Worm (Caenorhabditis elegans) whole organism, L4 larva: Measurements from ENCODE around the gene melo-3.

Experiments used
- F26F4.8 ChIP-seq: fragments of 200-800 bp; sonication (Bioruptor generic); conservative IDR thresholded peaks from 2 replicates; pipeline ENCODE4 v1.3.6; 2022; ENCODE audit warnings: missing genetic modification characterization, missing compliant biosample characterization
- F37D6.2 ChIP-seq: sonication (generic microtip); optimal IDR thresholded peaks from 2 replicates; lab custom pipeline; 2016; ENCODE audit warnings: mild to moderate bottlenecking, missing genetic modification characterization, missing compliant biosample characterization
- T26A8.4 ChIP-seq: fragments of 200-800 bp; sonication (Bioruptor generic); IDR thresholded peaks from 2 replicates; pipeline ENCODE4 v1.3.6; 2022; ENCODE audit warnings: missing genetic modification characterization, missing compliant biosample characterization
- Y48G9A.11 ChIP-seq: fragments of 200-800 bp; sonication (Bioruptor generic); IDR thresholded peaks from 2 replicates; pipeline ENCODE4 v1.3.6; 2022; ENCODE audit warnings: missing genetic modification reagents, missing genetic modification characterization, missing compliant biosample characterization
- aha-1 ChIP-seq: fragments of 150-350 bp; peaks from one replicate; lab custom pipeline; 2014; ENCODE audit warnings: missing biosample characterization, missing genetic modification characterization
- ceh-44 ChIP-seq: fragments of 200-800 bp; sonication (Bioruptor generic); IDR thresholded peaks from 2 replicates; pipeline ENCODE4 v1.3.6; 2022; ENCODE audit warnings: missing genetic modification reagents, missing genetic modification characterization, missing compliant biosample characterization
- ces-1 ChIP-seq: fragments of 150-350 bp; sonication (generic microtip); optimal IDR thresholded peaks from 4 replicates; lab custom pipeline; 2014; ENCODE audit warnings: missing biosample characterization, missing genetic modification reagents, missing genetic modification characterization
- ctbp-1 ChIP-seq: fragments of 200-800 bp; sonication (Bioruptor generic); IDR thresholded peaks from 2 replicates; pipeline ENCODE4 v1.3.6; 2022; ENCODE audit warnings: missing genetic modification reagents, missing genetic modification characterization, missing compliant biosample characterization
- daf-12 ChIP-seq: fragments of 150-350 bp; optimal IDR thresholded peaks from 2 replicates; lab custom pipeline; 2014; ENCODE audit warnings: missing biosample characterization, missing genetic modification reagents, missing genetic modification characterization
- daf-16 ChIP-seq, 3 experiments: sonication (generic microtip); optimal IDR thresholded peaks; 2 replicates each; lab custom pipeline; 2016 to 2017; ENCODE audit warnings: missing genetic modification characterization in 3 of 3, missing genetic modification reagents in 3 of 3, mild to moderate bottlenecking in 2 of 3, missing compliant biosample characterization in 2 of 3, missing biosample characterization in 1 of 3, moderate library complexity in 1 of 3
- daf-8 ChIP-seq: fragments of 200-800 bp; sonication (Bioruptor generic); IDR thresholded peaks from 2 replicates; pipeline ENCODE4 v1.3.6; 2022; ENCODE audit warnings: missing genetic modification characterization, missing compliant biosample characterization
- duxl-1 ChIP-seq: sonication (generic microtip); optimal IDR thresholded peaks from 2 replicates; lab custom pipeline; 2016; ENCODE audit warnings: mild to moderate bottlenecking, missing genetic modification characterization, moderate library complexity, missing compliant biosample characterization; ENCODE audit not compliant: poor library complexity
- egl-43 ChIP-seq: fragments of 200-800 bp; sonication (Bioruptor generic); IDR thresholded peaks from 2 replicates; pipeline ENCODE4 v1.3.6; 2022; ENCODE audit warnings: missing genetic modification reagents, missing genetic modification characterization, missing compliant biosample characterization
- fkh-10 ChIP-seq: fragments of 150-350 bp; optimal IDR thresholded peaks from 2 replicates; lab custom pipeline; 2014; ENCODE audit warnings: missing biosample characterization, missing genetic modification reagents, missing genetic modification characterization
- fos-1 ChIP-seq: fragments of 150-350 bp; optimal IDR thresholded peaks from 2 replicates; lab custom pipeline; 2014; ENCODE audit warnings: missing biosample characterization, missing genetic modification characterization
- hif-1 ChIP-seq, 2 experiments: sonication (generic microtip); optimal IDR thresholded peaks; 2 replicates each; lab custom pipeline; 2016 to 2017; ENCODE audit warnings: missing compliant biosample characterization in 2 of 2, missing genetic modification characterization in 2 of 2, missing genetic modification reagents in 2 of 2, missing genotype in 2 of 2, mild to moderate bottlenecking in 1 of 2
- jun-1 ChIP-seq: fragments of 150-350 bp; optimal IDR thresholded peaks from 2 replicates; lab custom pipeline; 2014; ENCODE audit warnings: missing biosample characterization, missing genetic modification reagents, missing genetic modification characterization
- lin-1 ChIP-seq: fragments of 200-800 bp; sonication (Bioruptor generic); IDR thresholded peaks from 2 replicates; pipeline ENCODE4 v1.3.6; 2022; ENCODE audit warnings: missing genetic modification reagents, missing genetic modification characterization, missing compliant biosample characterization
- lin-13 ChIP-seq: fragments of 150-350 bp; optimal IDR thresholded peaks from 2 replicates; lab custom pipeline; 2014; ENCODE audit warnings: missing biosample characterization, missing genetic modification reagents, missing genetic modification characterization
- lin-15B ChIP-seq: fragments of 150-350 bp; sonication (generic microtip); optimal IDR thresholded peaks from 3 replicates; lab custom pipeline; 2014; ENCODE audit warnings: missing biosample characterization, missing genetic modification characterization
- lin-38 ChIP-seq: fragments of 200-800 bp; sonication (Bioruptor generic); IDR thresholded peaks from 2 replicates; pipeline ENCODE4 v1.3.6; 2022; ENCODE audit warnings: missing genetic modification reagents, missing genetic modification characterization, missing compliant biosample characterization
- lsy-2 ChIP-seq, 2 experiments: fragments of 150-350 bp in 1 of 2; sonication (generic microtip) in 1 of 2; optimal IDR thresholded peaks; 2 replicates each; lab custom pipeline; 2014 to 2017; ENCODE audit warnings: missing biosample characterization in 2 of 2, missing genetic modification characterization in 2 of 2
- mep-1 ChIP-seq: fragments of 150-350 bp; sonication (generic microtip); optimal IDR thresholded peaks from 3 replicates; lab custom pipeline; 2014; ENCODE audit warnings: missing biosample characterization, missing genetic modification characterization
- nhr-102 ChIP-seq: sonication (generic microtip); optimal IDR thresholded peaks from 2 replicates; lab custom pipeline; 2016; ENCODE audit warnings: mild to moderate bottlenecking, missing genetic modification characterization, moderate library complexity, missing compliant biosample characterization
- nhr-11 ChIP-seq: fragments of 150-350 bp; optimal IDR thresholded peaks from 2 replicates; lab custom pipeline; 2014; ENCODE audit warnings: missing biosample characterization, missing genetic modification characterization
- nhr-42 ChIP-seq: fragments of 200-800 bp; sonication (Bioruptor generic); IDR thresholded peaks from 2 replicates; pipeline ENCODE4 v1.3.6; 2022; ENCODE audit warnings: missing genetic modification characterization, missing compliant biosample characterization
- nhr-76 ChIP-seq: fragments of 150-350 bp; optimal IDR thresholded peaks from 2 replicates; lab custom pipeline; 2014; ENCODE audit warnings: missing biosample characterization, missing genetic modification characterization
- php-3 ChIP-seq: fragments of 200-800 bp; sonication (Bioruptor generic); IDR thresholded peaks from 2 replicates; pipeline ENCODE4 v1.3.6; 2022; ENCODE audit warnings: missing genetic modification reagents, missing genetic modification characterization, missing compliant biosample characterization
- rbr-2 ChIP-seq: sonication (generic microtip); optimal IDR thresholded peaks from 2 replicates; lab custom pipeline; 2016; ENCODE audit warnings: missing genotype, missing genetic modification characterization, missing compliant biosample characterization
- spr-1 ChIP-seq: sonication (generic microtip); optimal IDR thresholded peaks from 2 replicates; lab custom pipeline; 2016; ENCODE audit warnings: mild to moderate bottlenecking, missing genetic modification characterization, missing compliant biosample characterization
- spr-3 ChIP-seq: fragments of 200-800 bp; sonication (Bioruptor generic); optimal IDR thresholded peaks from 2 replicates; lab custom pipeline; 2018; ENCODE audit warnings: mild to moderate bottlenecking, missing genetic modification characterization, missing compliant biosample characterization
- unc-130 ChIP-seq: sonication (generic microtip); optimal IDR thresholded peaks from 2 replicates; lab custom pipeline; 2016; ENCODE audit warnings: missing genetic modification reagents, missing genetic modification characterization, missing compliant biosample characterization
- unc-62 ChIP-seq, 3 experiments: fragments of 150-350 bp in 1 of 3; sonication (generic microtip); optimal IDR thresholded peaks in 2 of 3; peaks in 1 of 3; 1 replicate in 1 of 3; 2 replicates in 2 of 3; lab custom pipeline; 2014 to 2017; ENCODE audit warnings: missing biosample characterization in 3 of 3, missing genetic modification characterization in 3 of 3, missing genetic modification reagents in 3 of 3, missing genotype in 1 of 3
- zag-1 ChIP-seq: fragments of 150-350 bp; optimal IDR thresholded peaks from 2 replicates; lab custom pipeline; 2014; ENCODE audit warnings: missing biosample characterization, missing genetic modification characterization
- zip-2 ChIP-seq: fragments of 150-350 bp; optimal IDR thresholded peaks from 2 replicates; lab custom pipeline; 2014; ENCODE audit warnings: missing biosample characterization, missing genetic modification characterization
- ztf-7 ChIP-seq: fragments of 150-350 bp; optimal IDR thresholded peaks from 2 replicates; lab custom pipeline; 2014; ENCODE audit warnings: missing biosample characterization, missing genetic modification characterization

Gene melo-3

DNA sequence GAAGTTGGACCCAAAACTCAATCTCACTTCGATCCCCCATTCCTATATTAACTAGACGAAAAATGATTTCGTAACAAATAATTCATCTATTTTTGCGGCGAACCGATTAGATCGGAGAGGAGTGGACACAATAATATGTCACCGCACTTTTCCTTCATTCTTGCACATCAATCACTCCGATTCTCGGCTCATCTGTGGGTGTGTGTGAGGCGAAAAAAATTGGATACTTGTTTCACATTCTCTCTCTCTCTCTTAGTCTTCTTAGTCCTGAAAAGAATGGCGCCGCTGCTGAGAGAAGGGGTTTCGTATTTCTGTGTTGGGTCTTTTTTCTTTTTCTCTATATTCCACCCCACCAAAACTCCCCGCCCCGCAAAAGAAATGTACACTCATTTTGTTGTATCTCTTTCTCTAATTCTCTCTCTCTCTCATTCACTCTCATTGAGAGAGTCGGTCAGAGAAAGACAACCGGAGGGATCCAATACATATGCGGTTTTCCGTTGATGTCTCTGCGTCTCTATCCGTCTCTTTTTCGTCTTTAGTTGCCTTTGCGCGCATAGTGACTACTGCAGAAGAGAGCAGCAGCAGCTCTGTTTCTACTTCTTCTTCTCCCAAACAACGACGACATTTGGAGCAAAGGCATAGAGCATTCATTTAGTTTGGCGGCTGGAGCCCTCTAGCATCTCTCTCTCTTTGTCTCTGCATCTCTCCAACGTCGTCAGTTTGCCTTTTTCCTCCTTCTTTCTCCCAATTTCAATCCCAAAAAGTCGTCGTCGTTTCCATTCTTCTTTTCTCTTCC lies 34.5 kb upstream of the melo-3 start, which contains the start of gene unc-76 (continued):
- TF ChIP-seq nhr-76 (tag; lab: Kevin White, UChicago) (no peak), hif-1 (tag; optimal IDR thresholded peaks at IDR 0.05; lab: Kevin White, UChicago) (peak in 1 of 2 experiments; percentile 47), T26A8.4 (peak; percentile 41; the same call in 1 of the 2 replicates), zip-2 (tag; lab: Kevin White, UChicago) (no peak), nhr-11 (tag; lab: Kevin White, UChicago) (peak; percentile 72), fos-1 (tag; lab: Kevin White, UChicago) (no peak)
- TF ChIP-seq, all 104 proteins: peak for 31

DNA sequence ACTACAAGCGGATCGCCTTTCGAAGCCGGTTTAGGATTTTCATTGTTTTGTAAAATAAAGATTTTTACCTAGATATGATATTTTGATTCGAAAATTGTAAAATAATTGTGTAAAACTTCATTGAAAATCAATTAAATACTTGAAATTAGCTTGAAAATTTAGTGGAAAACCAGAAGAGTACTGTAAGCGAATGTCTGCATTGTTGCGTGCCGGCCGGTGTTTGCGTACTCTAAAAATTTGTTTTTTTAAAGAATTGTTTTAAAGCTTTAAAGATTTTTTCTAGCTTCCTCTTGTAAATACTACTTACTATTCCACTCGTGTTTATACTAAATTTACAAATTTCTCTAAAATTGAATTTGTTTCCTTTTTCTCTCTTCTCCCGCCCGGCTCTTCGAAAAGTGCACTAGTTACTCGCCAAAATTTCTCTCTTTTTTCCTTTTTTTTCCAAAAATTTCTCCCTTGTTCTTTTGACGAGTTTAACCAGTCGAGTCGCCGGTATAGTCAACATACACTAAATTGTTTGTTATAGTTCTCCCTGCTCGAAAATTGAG lies 32.8 kb upstream of the melo-3 start:
- peak; percentile 14 for TF ChIP-seq fkh-10
- peak in 1 of 2 experiments; percentile 61 for TF ChIP-seq lsy-2 (tag; optimal IDR thresholded peaks at IDR 0.05; lab: Kevin White, UChicago)
- TF ChIP-seq daf-12: no peak
- TF ChIP-seq, all 104 proteins: peak for 2

DNA sequence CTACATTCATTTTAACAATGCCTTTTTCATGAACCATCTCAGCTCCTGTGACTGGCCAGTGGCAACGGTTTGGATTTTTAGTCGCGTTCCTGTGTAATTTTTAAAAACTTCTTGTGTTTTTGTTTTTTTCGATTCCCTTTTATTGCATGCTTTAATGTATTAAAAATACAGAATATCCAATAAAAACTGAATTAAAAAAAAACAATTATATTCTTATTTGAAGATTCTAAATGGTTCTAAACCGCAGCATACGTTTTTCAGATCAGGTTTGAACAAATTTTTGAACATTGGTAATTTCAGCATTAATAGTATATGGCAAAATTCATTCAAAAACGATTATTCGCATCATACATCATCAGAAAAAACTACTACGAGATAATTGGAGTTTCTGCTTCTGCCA lies 31.7 kb upstream of the melo-3 start, which contains the start of gene dnj-3:
dnj-3 (plus strand) TSS at position 301 of the 400 bp plus-strand sequence.
- no peak for TF ChIP-seq F37D6.2
- no peak for TF ChIP-seq zip-2 (tag; lab: Kevin White, UChicago)
- TF ChIP-seq jun-1 (tag; lab: Kevin White, UChicago): no peak

DNA sequence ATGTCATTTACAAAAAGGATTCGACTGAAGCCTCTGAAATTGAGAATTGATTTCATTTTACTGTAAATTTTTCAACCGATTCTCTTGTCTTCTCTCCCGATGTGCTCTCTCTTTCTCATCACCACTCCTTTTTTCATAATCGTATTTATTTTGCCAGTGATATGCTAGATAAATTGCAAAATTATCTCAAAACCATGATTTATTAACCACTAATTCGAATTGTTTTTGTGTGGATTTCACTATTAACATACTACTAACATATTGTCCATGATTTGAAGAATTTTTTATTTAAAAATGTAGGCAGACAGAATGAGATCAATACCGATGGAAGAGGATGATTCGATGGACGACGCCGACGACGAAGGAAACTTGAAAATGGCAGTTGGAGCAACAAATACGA lies 30.5 kb upstream of the melo-3 start, which contains the start of gene C25D7.10:
C25D7.10 (plus strand) TSS at position 301 of the 400 bp plus-strand sequence.
- TF ChIP-seq lin-38 (GFP tag; lab: Robert Waterston, UW) (peak; percentile 27; the same call in 1 of the 2 replicates), spr-1 (tag; lab: Kevin White, UChicago) (no peak), daf-8 (GFP tag; lab: Robert Waterston, UW) (no peak), lin-15B (tag; lab: Kevin White, UChicago) (no peak), php-3 (GFP tag; lab: Robert Waterston, UW) (no peak)
- TF ChIP-seq, all 104 proteins: peak for 1

DNA sequence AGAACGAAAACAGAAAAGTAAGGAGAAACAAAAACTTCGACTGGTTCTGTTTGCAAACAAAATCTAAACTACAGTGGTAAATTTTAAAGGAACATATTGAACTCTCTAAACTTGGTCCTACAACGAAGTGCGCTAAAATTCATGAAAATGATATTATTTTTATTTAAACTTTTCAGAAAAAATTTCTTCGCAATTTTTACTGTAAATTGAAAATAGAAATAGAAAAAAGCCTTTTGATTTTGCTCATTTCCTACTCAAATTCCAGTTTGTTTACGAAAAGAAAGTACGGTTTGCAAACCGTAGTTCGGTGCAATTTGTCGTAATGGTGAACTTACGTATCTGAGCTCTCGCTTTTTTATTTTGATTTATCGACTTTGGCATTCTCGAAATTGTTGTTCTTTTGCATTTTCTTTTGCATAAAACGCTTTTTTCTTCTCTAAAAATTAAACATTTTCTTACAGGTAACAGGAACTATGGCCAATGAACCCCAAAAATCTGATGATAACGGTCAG lies 29.2 kb upstream of the melo-3 start, which contains the start of gene otub-1:
otub-1 (plus strand) TSS at position 462 of the 512 bp plus-strand sequence.
- peak; percentile 81 for TF ChIP-seq aha-1
- no peak for TF ChIP-seq daf-16 (GFP tag; optimal IDR thresholded peaks at IDR 0.05; lab: Kevin White, UChicago)
- TF ChIP-seq daf-16 (tag; optimal IDR thresholded peaks at IDR 0.05; lab: Kevin White, UChicago): peak; percentile 1
- TF ChIP-seq unc-62 (GFP tag; optimal IDR thresholded peaks at IDR 0.05 in 1 of 2; lab: Kevin White, UChicago): peak in 1 of 2 experiments; percentile 47
- TF ChIP-seq unc-62 (tag; optimal IDR thresholded peaks at IDR 0.05; lab: Kevin White, UChicago): no peak
- TF ChIP-seq nhr-42 (GFP tag; lab: Robert Waterston, UW): no peak
- no peak for TF ChIP-seq zag-1 (tag; lab: Kevin White, UChicago)
- peak; percentile 75 for TF ChIP-seq unc-130
- TF ChIP-seq Y48G9A.11 (GFP tag; lab: Robert Waterston, UW): no peak
- no peak for TF ChIP-seq ztf-7 (tag; lab: Kevin White, UChicago)
- no peak for TF ChIP-seq nhr-102 (tag; lab: Kevin White, UChicago)
- TF ChIP-seq nhr-76 (tag; lab: Kevin White, UChicago): no peak
- TF ChIP-seq duxl-1: no peak
- no peak for TF ChIP-seq hif-1 (tag; optimal IDR thresholded peaks at IDR 0.05; lab: Kevin White, UChicago)
- no peak for TF ChIP-seq fkh-10

DNA sequence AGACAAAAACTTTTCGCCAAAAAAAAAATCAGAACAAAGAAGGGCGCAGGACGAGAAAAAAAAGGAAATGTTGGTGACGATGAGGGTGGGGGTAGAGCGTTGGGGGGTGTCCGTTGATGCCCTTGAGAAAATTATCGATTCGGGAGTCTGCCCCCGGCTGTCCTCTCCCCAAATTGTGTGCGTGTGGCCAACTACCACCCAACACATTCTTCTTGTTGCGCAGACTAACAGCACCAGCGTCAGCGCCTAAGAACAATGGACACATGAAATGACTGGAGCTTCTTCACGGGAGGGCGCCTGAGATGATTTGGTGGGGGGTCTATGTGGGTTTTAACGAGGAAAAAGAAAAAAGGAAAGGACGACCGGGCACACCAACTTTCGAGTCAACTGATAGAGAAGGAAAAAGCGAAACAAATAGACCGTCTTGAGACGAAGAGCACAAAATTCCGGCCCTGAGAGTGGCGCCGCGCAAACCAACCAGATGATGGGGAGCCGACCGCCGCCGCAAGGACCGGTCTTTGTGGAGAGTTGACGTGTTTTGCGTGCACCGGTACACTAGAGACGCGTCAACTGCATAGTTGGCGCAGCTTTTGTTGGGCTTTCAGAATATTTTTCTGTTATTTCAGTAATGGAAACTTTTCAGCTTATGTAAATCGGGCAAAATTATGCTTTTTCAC lies 28.5 kb upstream of the melo-3 start, which contains the start of gene C25D7.9:
C25D7.9 (plus strand) TSS at position 68 of the 677 bp plus-strand sequence.
- peak; percentile 15 for TF ChIP-seq rbr-2
- TF ChIP-seq ces-1 (GFP tag; lab: Kevin White, UChicago): no peak
- TF ChIP-seq daf-8 (GFP tag; lab: Robert Waterston, UW): no peak
- no peak for TF ChIP-seq ceh-44
- no peak for TF ChIP-seq lin-15B (tag; lab: Kevin White, UChicago)
- TF ChIP-seq mep-1: peak; percentile 28
- no peak for TF ChIP-seq F26F4.8
- TF ChIP-seq egl-43 (GFP tag; lab: Robert Waterston, UW): 0 out of 2 replicates have a peak, but pooled peaks have one; percentile 34
- TF ChIP-seq lsy-2 (tag; optimal IDR thresholded peaks at IDR 0.05; lab: Kevin White, UChicago): peak in 1 of 2 experiments; percentile 28
- TF ChIP-seq lin-13 (GFP tag; lab: Kevin White, UChicago): peak; percentile 10
- no peak for TF ChIP-seq lin-1
- TF ChIP-seq spr-3 (GFP tag; lab: Kevin White, UChicago): peak; percentile 38
- no peak for TF ChIP-seq ctbp-1 (GFP tag; lab: Robert Waterston, UW)
- TF ChIP-seq hif-1 (tag; optimal IDR thresholded peaks at IDR 0.05; lab: Kevin White, UChicago): peak in 1 of 2 experiments; percentile 21
